Worm (Caenorhabditis elegans) whole organism, mixed stage, embryonic: ENCODE results near the gene K12H6.4.
A peak's percentile ranks its signal among the peaks of the same experiment; 100 is the strongest.

ENCODE experiments used
- M03D4.4 ChIP-seq: sonication (generic microtip); optimal IDR thresholded peaks from 2 replicates; lab custom pipeline; 2017; ENCODE audit warnings: mild to moderate bottlenecking, missing genetic modification characterization, missing compliant biosample characterization
- blmp-1 ChIP-seq: fragments of 150-350 bp; optimal IDR thresholded peaks from 2 replicates; lab custom pipeline; 2014; ENCODE audit warnings: missing biosample characterization, missing genetic modification characterization
- ceh-39 ChIP-seq: fragments of 150-350 bp; optimal IDR thresholded peaks from 2 replicates; lab custom pipeline; 2014; ENCODE audit warnings: missing biosample characterization, missing genetic modification characterization
- ceh-83 ChIP-seq: fragments of 200-800 bp; sonication (Bioruptor generic); optimal IDR thresholded peaks from 2 replicates; lab custom pipeline; 2018; ENCODE audit warnings: mild to moderate bottlenecking, missing genetic modification characterization, missing compliant biosample characterization
- cnd-1 ChIP-seq: fragments of 200-800 bp; sonication (Bioruptor generic); optimal IDR thresholded peaks from 2 replicates; lab custom pipeline; 2018; ENCODE audit warnings: mild to moderate bottlenecking, missing genetic modification characterization, missing compliant biosample characterization
- drap-1 ChIP-seq: fragments of 200-800 bp; sonication (Bioruptor generic); optimal IDR thresholded peaks from 3 replicates; lab custom pipeline; 2018; ENCODE audit warnings: mild to moderate bottlenecking, missing genetic modification characterization, missing compliant biosample characterization
- elt-1 ChIP-seq: sonication (generic microtip); optimal IDR thresholded peaks from 2 replicates; lab custom pipeline; 2017; ENCODE audit warnings: missing genetic modification characterization, mild to moderate bottlenecking, missing compliant biosample characterization, antibody characterized with exemption, moderate library complexity, borderline replicate concordance; ENCODE audit not compliant: insufficient read depth
- elt-3 ChIP-seq: fragments of 150-350 bp; optimal IDR thresholded peaks from 2 replicates; lab custom pipeline; 2014; ENCODE audit warnings: missing biosample characterization, missing genetic modification characterization
- flh-1 ChIP-seq: fragments of 200-800 bp; sonication (Bioruptor generic); optimal IDR thresholded peaks from 2 replicates; lab custom pipeline; 2018; ENCODE audit warnings: mild to moderate bottlenecking, missing genetic modification characterization, moderate library complexity, missing compliant biosample characterization
- ham-2 ChIP-seq: fragments of 200-800 bp; sonication (Bioruptor generic); optimal IDR thresholded peaks from 2 replicates; lab custom pipeline; 2018; ENCODE audit warnings: mild to moderate bottlenecking, missing genetic modification characterization, missing compliant biosample characterization
- hlh-1 ChIP-seq: fragments of 150-350 bp; optimal IDR thresholded peaks from 2 replicates; lab custom pipeline; 2014; ENCODE audit warnings: missing biosample characterization, missing genetic modification reagents, missing genetic modification characterization
- lin-32 ChIP-seq: fragments of 200-800 bp; sonication (Bioruptor generic); optimal IDR thresholded peaks from 2 replicates; lab custom pipeline; 2018; ENCODE audit warnings: mild to moderate bottlenecking, missing genetic modification characterization, missing compliant biosample characterization
- lsy-2 ChIP-seq: fragments of 150-350 bp; optimal IDR thresholded peaks from 2 replicates; lab custom pipeline; 2014; ENCODE audit warnings: missing biosample characterization, missing genetic modification characterization
- mab-5 ChIP-seq: fragments of 150-350 bp; optimal IDR thresholded peaks from 2 replicates; lab custom pipeline; 2014; ENCODE audit warnings: missing biosample characterization, missing genetic modification characterization
- mep-1 ChIP-seq: fragments of 150-350 bp; optimal IDR thresholded peaks from 2 replicates; lab custom pipeline; 2017; ENCODE audit warnings: missing biosample characterization, missing genetic modification reagents, missing genetic modification characterization, inconsistent platforms
- mls-2 ChIP-seq: sonication (generic microtip); optimal IDR thresholded peaks from 2 replicates; lab custom pipeline; 2016; ENCODE audit warnings: mild to moderate bottlenecking, missing genetic modification characterization, moderate library complexity, missing compliant biosample characterization
- nhr-12 ChIP-seq: fragments of 150-350 bp; optimal IDR thresholded peaks from 2 replicates; lab custom pipeline; 2014; ENCODE audit warnings: missing biosample characterization, missing genetic modification characterization
- nhr-237 ChIP-seq: fragments of 150-350 bp; optimal IDR thresholded peaks from 2 replicates; lab custom pipeline; 2014; ENCODE audit warnings: missing biosample characterization, missing genetic modification characterization
- nhr-28 ChIP-seq: fragments of 150-350 bp; optimal IDR thresholded peaks from 2 replicates; lab custom pipeline; 2014; ENCODE audit warnings: missing biosample characterization, missing genetic modification characterization
- pha-4 ChIP-seq: fragments of 150-350 bp; optimal IDR thresholded peaks from 2 replicates; lab custom pipeline; 2018; ENCODE audit warnings: missing biosample characterization, missing genetic modification reagents, missing genetic modification characterization
- sem-2 ChIP-seq: fragments of 200-800 bp; sonication (Bioruptor generic); optimal IDR thresholded peaks from 2 replicates; lab custom pipeline; 2018; ENCODE audit warnings: mild to moderate bottlenecking, missing genetic modification characterization, missing compliant biosample characterization
- snpc-4 ChIP-seq: fragments of 150-350 bp; optimal IDR thresholded peaks from 2 replicates; lab custom pipeline; 2014; ENCODE audit warnings: missing biosample characterization, missing genetic modification characterization
- sptf-1 ChIP-seq: sonication (generic microtip); optimal IDR thresholded peaks from 2 replicates; lab custom pipeline; 2017; ENCODE audit warnings: mild to moderate bottlenecking, missing genetic modification characterization, moderate library complexity, missing compliant biosample characterization
- tbx-8 ChIP-seq: fragments of 200-800 bp; sonication (Bioruptor generic); optimal IDR thresholded peaks from 2 replicates; lab custom pipeline; 2018; ENCODE audit warnings: mild to moderate bottlenecking, missing genetic modification characterization, moderate library complexity, missing compliant biosample characterization
- unc-120 ChIP-seq: sonication (generic microtip); optimal IDR thresholded peaks from 2 replicates; lab custom pipeline; 2017; ENCODE audit warnings: missing genetic modification characterization, missing compliant biosample characterization; ENCODE audit not compliant: poor library complexity, severe bottlenecking
- unc-39 ChIP-seq: fragments of 150-350 bp; optimal IDR thresholded peaks from 2 replicates; lab custom pipeline; 2014; ENCODE audit warnings: missing biosample characterization, missing genetic modification characterization
- unc-62 ChIP-seq: fragments of 150-350 bp; optimal IDR thresholded peaks from 2 replicates; lab custom pipeline; 2014; ENCODE audit warnings: missing biosample characterization, missing genetic modification reagents, missing genetic modification characterization
- zip-8 ChIP-seq: fragments of 150-350 bp; optimal IDR thresholded peaks from 2 replicates; lab custom pipeline; 2014; ENCODE audit warnings: missing biosample characterization, missing genetic modification characterization

Gene K12H6.4

DNA sequence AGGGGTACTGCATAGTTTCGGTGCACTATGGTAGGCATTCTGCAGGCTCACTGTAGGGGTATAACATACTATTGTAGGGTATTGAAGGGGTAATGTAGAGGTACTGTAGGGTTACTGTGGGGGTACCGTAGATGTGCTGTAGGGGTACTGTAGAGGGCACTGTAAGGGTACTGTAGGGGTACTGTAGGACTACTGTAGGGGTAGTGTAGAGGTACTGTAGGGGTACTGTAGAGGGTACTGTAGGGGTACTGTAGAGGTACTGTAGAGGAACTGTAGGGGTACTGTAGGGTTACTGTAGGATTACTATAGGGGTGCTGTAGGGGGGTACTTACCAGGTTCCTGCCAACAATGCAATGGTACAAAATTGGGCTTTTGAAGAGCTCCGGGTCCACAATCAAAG is 6.1 kb upstream of the K12H6.4 start:
- TF ChIP-seq lsy-2 (tag; lab: Kevin White, UChicago) (peak; percentile 34), flh-1 (GFP tag; lab: Kevin White, UChicago) (no peak), cnd-1 (tag; lab: Kevin White, UChicago) (no peak), nhr-237 (no peak), sptf-1 (tag; lab: Kevin White, UChicago) (peak; percentile 18), mls-2 (tag; lab: Kevin White, UChicago) (peak; percentile 3), drap-1 (GFP tag; lab: Kevin White, UChicago) (no peak), hlh-1 (tag; lab: Kevin White, UChicago) (no peak), ham-2 (GFP tag; lab: Kevin White, UChicago) (no peak)

- TF ChIP-seq tbx-8 (GFP tag; lab: Kevin White, UChicago) (no peak), ceh-39 (tag; lab: Kevin White, UChicago) (no peak)
Measured at ce11 chrII:2829482-2829881, 5.4 kb upstream of the K12H6.4 start.

- TF ChIP-seq tbx-8 (GFP tag; lab: Kevin White, UChicago) = no peak
- no peak for TF ChIP-seq mab-5 (tag; lab: Kevin White, UChicago)
- TF ChIP-seq nhr-28 (tag; lab: Kevin White, UChicago) = no peak
- no peak for TF ChIP-seq hlh-1 (tag; lab: Kevin White, UChicago)
- no peak for TF ChIP-seq elt-1 (tag; lab: Kevin White, UChicago)
- no peak for TF ChIP-seq pha-4 (tag; lab: Kevin White, UChicago)
- no peak for TF ChIP-seq snpc-4 (tag; lab: Kevin White, UChicago)
- no peak for TF ChIP-seq unc-62 (GFP tag; lab: Kevin White, UChicago)
- TF ChIP-seq nhr-12 (tag; lab: Kevin White, UChicago) = no peak
- no peak for TF ChIP-seq drap-1 (GFP tag; lab: Kevin White, UChicago)
- TF ChIP-seq unc-120 (tag; lab: Kevin White, UChicago) = no peak
- no peak for TF ChIP-seq mep-1 (tag; lab: Kevin White, UChicago)
Measured at ce11 chrII:2827859-2828403, 3.9 kb upstream of the K12H6.4 start, which contains the start of gene K12H6.8. Gene K12H6.8 (plus strand): TSS chrII:2827896.

DNA sequence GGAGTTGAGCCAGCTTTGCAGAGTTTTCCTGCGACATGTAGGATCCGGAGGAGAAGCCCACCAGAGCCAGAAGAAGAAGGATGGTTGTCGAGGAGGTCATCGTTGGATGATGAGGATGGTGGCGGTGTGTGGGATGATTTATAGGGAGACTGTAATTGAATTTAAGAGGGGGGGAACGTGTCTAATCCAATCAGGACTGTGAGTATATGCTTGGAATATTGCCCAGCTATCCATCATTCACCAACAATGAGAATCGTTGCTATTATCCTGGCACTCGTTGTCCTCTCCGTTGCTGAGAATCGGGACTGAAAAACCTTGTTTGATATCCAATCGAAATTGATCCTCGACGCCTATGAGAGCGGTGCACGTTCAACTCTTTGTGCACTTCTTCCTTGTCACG is 2.0 kb upstream of the K12H6.4 start, which contains the start of gene K12H6.5:
Gene K12H6.5 (minus strand): TSS at position 101 of the 400 bp plus-strand sequence.
- TF ChIP-seq snpc-4 (tag; lab: Kevin White, UChicago) = no peak
- no peak for TF ChIP-seq unc-62 (GFP tag; lab: Kevin White, UChicago)
- TF ChIP-seq drap-1 (GFP tag; lab: Kevin White, UChicago) = no peak
- no peak for TF ChIP-seq nhr-28 (tag; lab: Kevin White, UChicago)
- TF ChIP-seq nhr-237 = no peak
- no peak for TF ChIP-seq elt-3 (tag; lab: Kevin White, UChicago)
- TF ChIP-seq mab-5 (tag; lab: Kevin White, UChicago) = no peak
- TF ChIP-seq M03D4.4 (tag; lab: Kevin White, UChicago) = no peak
- TF ChIP-seq ceh-39 (tag; lab: Kevin White, UChicago) = no peak
- no peak for TF ChIP-seq ham-2 (GFP tag; lab: Kevin White, UChicago)
- no peak for TF ChIP-seq flh-1 (GFP tag; lab: Kevin White, UChicago)
- TF ChIP-seq zip-8 (tag; lab: Kevin White, UChicago) = no peak
- no peak for TF ChIP-seq mls-2 (tag; lab: Kevin White, UChicago)
- TF ChIP-seq unc-39 (tag; lab: Kevin White, UChicago) = no peak
- TF ChIP-seq, all 35 proteins: peak for 0

DNA sequence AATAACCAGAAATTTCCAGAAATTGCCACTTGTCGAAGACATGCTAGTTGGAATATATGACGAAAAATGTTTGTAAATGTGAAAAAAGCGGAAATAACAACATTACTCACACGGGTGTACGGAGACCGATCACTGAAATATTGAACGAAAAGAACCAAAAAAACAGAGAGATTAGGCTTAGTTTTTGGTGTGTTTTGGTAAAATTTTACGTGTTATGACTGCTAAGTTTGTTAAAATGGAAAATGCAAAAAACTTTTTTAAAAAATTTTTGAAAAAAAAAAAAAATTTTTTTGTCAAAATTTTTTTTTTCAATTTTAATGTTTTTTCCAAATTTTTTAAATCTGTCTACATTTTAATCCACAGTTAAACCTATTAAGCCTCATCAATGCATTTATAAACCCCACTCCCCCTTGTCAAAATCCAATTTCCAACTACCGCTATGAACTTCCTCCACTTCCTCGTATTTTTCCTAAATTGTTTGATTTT is 1.6 kb downstream of the K12H6.4 start, which contains the start of the genes fut-4 and K12H6.10:
Gene fut-4 (minus strand): TSS at position 101 of the 486 bp plus-strand sequence.
Gene K12H6.10 (plus strand): TSS at position 436 of the 486 bp plus-strand sequence.
- TF ChIP-seq tbx-8 (GFP tag; lab: Kevin White, UChicago) = no peak
- no peak for TF ChIP-seq unc-120 (tag; lab: Kevin White, UChicago)
- TF ChIP-seq sem-2 (GFP tag; lab: Kevin White, UChicago) = no peak
- no peak for TF ChIP-seq ceh-83
- TF ChIP-seq nhr-237 = no peak
- no peak for TF ChIP-seq pha-4 (tag; lab: Kevin White, UChicago)
- no peak for TF ChIP-seq sptf-1 (tag; lab: Kevin White, UChicago)
- TF ChIP-seq blmp-1 = no peak
- TF ChIP-seq mep-1 (tag; lab: Kevin White, UChicago) = no peak
- no peak for TF ChIP-seq zip-8 (tag; lab: Kevin White, UChicago)
- no peak for TF ChIP-seq drap-1 (GFP tag; lab: Kevin White, UChicago)
- TF ChIP-seq nhr-12 (tag; lab: Kevin White, UChicago) = no peak
- no peak for TF ChIP-seq M03D4.4 (tag; lab: Kevin White, UChicago)
- TF ChIP-seq lin-32 (GFP tag; lab: Kevin White, UChicago) = no peak
- no peak for TF ChIP-seq cnd-1 (tag; lab: Kevin White, UChicago)
- no peak for TF ChIP-seq flh-1 (GFP tag; lab: Kevin White, UChicago)
- no peak for TF ChIP-seq unc-62 (GFP tag; lab: Kevin White, UChicago)
